Worm (Caenorhabditis elegans): ENCODE data around the gene F25G6.9.

- no peak for TF ChIP-seq dmd-4 (tag; optimal IDR thresholded peaks at IDR 0.05; ENCODE audit: borderline replicate concordance)
- no peak for TF ChIP-seq unc-55 (GFP tag; optimal IDR thresholded peaks at IDR 0.05)
- TF ChIP-seq nhr-11 (tag; optimal IDR thresholded peaks at IDR 0.05): no peak
- no peak for TF ChIP-seq F13H6.1 (tag; optimal IDR thresholded peaks at IDR 0.05)
Measured at ce11 chrV:8548989-8549388, 20.8 kb downstream of the F25G6.9 start, which contains the start of gene stdh-4.
